Worm (Caenorhabditis elegans): ENCODE results near the gene C35B1.9.

C35B1.9 gene

ce11 chrIV:4033490-4033889 is 47.3 kb downstream of the C35B1.9 start (continued):
- TF ChIP-seq nhr-41 (GFP tag; IDR thresholded peaks at IDR 0.05) (no peak), nhr-77 (tag; optimal IDR thresholded peaks at IDR 0.05) (no peak), nhr-28 (tag; optimal IDR thresholded peaks at IDR 0.05) (peak; percentile 15), mdl-1 (tag; optimal IDR thresholded peaks at IDR 0.05) (no peak), nhr-10 (tag; optimal IDR thresholded peaks at IDR 0.05) (no peak), lsy-2 (tag; optimal IDR thresholded peaks at IDR 0.05) (peak in 1 of 2 experiments; percentile 21), php-3 (GFP tag; IDR thresholded peaks at IDR 0.05) (no peak), hlh-11 (tag; optimal IDR thresholded peaks at IDR 0.05) (peak; percentile 12), tag-97 (GFP tag; IDR thresholded peaks at IDR 0.05) (no peak), snpc-4 (tag; optimal IDR thresholded peaks at IDR 0.05) (no peak), nhr-102 (tag; optimal IDR thresholded peaks at IDR 0.05) (no peak), aha-1 (tag) (peak; percentile 88), hmg-1.1 (GFP tag; IDR thresholded peaks at IDR 0.05) (no peak), Y105C5A.15 (GFP tag; IDR thresholded peaks at IDR 0.05) (no peak), ZK337.2 (GFP tag; IDR thresholded peaks at IDR 0.05) (no peak), spr-3 (GFP tag; optimal IDR thresholded peaks at IDR 0.05) (no peak), ceh-32 (tag; optimal IDR thresholded peaks at IDR 0.05; ENCODE audit: poor library complexity) (no peak), snpc-1.2 (GFP tag; IDR thresholded peaks at IDR 0.05) (no peak), dve-1 (tag; optimal IDR thresholded peaks at IDR 0.05; ENCODE audit: insufficient read depth) (peak; percentile 2), pha-4 (GFP tag; IDR thresholded peaks at IDR 0.05) (no peak), pha-4 (tag; optimal IDR thresholded peaks at IDR 0.05) (no peak), dmd-9 (GFP tag; IDR thresholded peaks at IDR 0.05) (no peak), fos-1 (tag; optimal IDR thresholded peaks at IDR 0.05) (no peak), dmd-6 (GFP tag; IDR thresholded peaks at IDR 0.05) (no peak), F44E2.7 (GFP tag; IDR thresholded peaks at IDR 0.05) (no peak), nhr-11 (tag; optimal IDR thresholded peaks at IDR 0.05) (no peak), zfp-2 (tag; optimal IDR thresholded peaks at IDR 0.05) (no peak), unc-39 (tag; optimal IDR thresholded peaks at IDR 0.05) (no peak), ZK546.5 (tag; optimal IDR thresholded peaks at IDR 0.05) (no peak), lin-29 (GFP tag; IDR thresholded peaks at IDR 0.05) (no peak), lin-13 (GFP tag; optimal IDR thresholded peaks at IDR 0.05) (no peak), Y75B8A.6 (GFP tag; IDR thresholded peaks at IDR 0.05) (no peak), daf-8 (GFP tag; IDR thresholded peaks at IDR 0.05) (no peak), duxl-1 (tag; optimal IDR thresholded peaks at IDR 0.05; ENCODE audit: poor library complexity) (no peak), dmd-8 (GFP tag; IDR thresholded peaks at IDR 0.05) (no peak), hif-1 (tag; optimal IDR thresholded peaks at IDR 0.05) (no peak)

- TF ChIP-seq nhr-28 (tag; optimal IDR thresholded peaks at IDR 0.05) (peak; percentile 19), zip-11 (GFP tag; IDR thresholded peaks at IDR 0.05) (no peak), dmd-6 (GFP tag; IDR thresholded peaks at IDR 0.05) (peak; percentile 9; the same call in 1 of the 2 replicates), hmg-1.1 (GFP tag; IDR thresholded peaks at IDR 0.05) (no peak), T20F7.1 (GFP tag; optimal IDR thresholded peaks at IDR 0.05) (no peak), fos-1 (tag; optimal IDR thresholded peaks at IDR 0.05) (no peak), daf-16 (GFP tag; optimal IDR thresholded peaks at IDR 0.05) (no peak), daf-16 (tag; optimal IDR thresholded peaks at IDR 0.05) (peak; percentile 32), spr-1 (tag; optimal IDR thresholded peaks at IDR 0.05) (no peak)
These were observed 48.4 kb downstream of the C35B1.9 start for ce11 chrIV:4032350-4032749.
